Fruit fly (Drosophila melanogaster) whole organism, embryonic: ENCODE measurements around the gene mof.

Experiments
- Ada2b ChIP-seq: fragments of 200-800 bp; sonication (Bioruptor generic); IDR thresholded peaks from 2 replicates; pipeline ENCODE4 v1.3.6; 2022; ENCODE audit warnings: missing biosample characterization, missing genetic modification characterization
- Atf3 ChIP-seq: fragments of 200-800 bp; sonication (Bioruptor generic); optimal IDR thresholded peaks from 3 replicates; lab custom pipeline; 2016; ENCODE audit warnings: missing biosample characterization, missing genetic modification characterization
- Awh ChIP-seq: fragments of 200-800 bp; sonication (Bioruptor generic); IDR thresholded peaks from 2 replicates; pipeline ENCODE4, ENCODE4 v1.3.6; 2022; ENCODE audit warnings: missing biosample characterization, missing genetic modification characterization
- B-H1 ChIP-seq: fragments of 200-800 bp; sonication (Bioruptor generic); IDR thresholded peaks from 3 replicates; pipeline ENCODE4 v1.3.6; 2022; ENCODE audit warnings: missing biosample characterization, missing genetic modification characterization
- CG10654 ChIP-seq: fragments of 200-800 bp; sonication (Bioruptor generic); optimal IDR thresholded peaks from 2 replicates; lab custom pipeline; 2016; ENCODE audit warnings: missing biosample characterization, missing genetic modification characterization
- CG12659 ChIP-seq: fragments of 200-800 bp; sonication (Bioruptor generic); optimal IDR thresholded peaks from 3 replicates; lab custom pipeline; 2017; ENCODE audit warnings: mild to moderate bottlenecking, missing biosample characterization, missing genetic modification reagents, missing genetic modification characterization
- CG15011 ChIP-seq: fragments of 200-800 bp; sonication (Bioruptor generic); optimal IDR thresholded peaks from 3 replicates; lab custom pipeline; 2018; ENCODE audit warnings: missing biosample characterization, mild to moderate bottlenecking, missing genetic modification characterization
- CG15514 ChIP-seq: fragments of 200-800 bp; sonication (Bioruptor generic); optimal IDR thresholded peaks from 3 replicates; lab custom pipeline; 2017; ENCODE audit warnings: missing biosample characterization, missing genetic modification characterization, mild to moderate bottlenecking, moderate library complexity, missing genetic modification reagents
- CG15601 ChIP-seq: fragments of 200-800 bp; sonication (Bioruptor generic); optimal IDR thresholded peaks from 3 replicates; lab custom pipeline; 2019; ENCODE audit warnings: missing biosample characterization, mild to moderate bottlenecking, missing genetic modification characterization, moderate library complexity
- CG1602 ChIP-seq: fragments of 200-800 bp; sonication (Bioruptor generic); optimal IDR thresholded peaks from 3 replicates; lab custom pipeline; 2016; ENCODE audit warnings: missing biosample characterization, missing genetic modification characterization
- CG16815 ChIP-seq: fragments of 200-800 bp; sonication (Bioruptor generic); optimal IDR thresholded peaks from 3 replicates; lab custom pipeline; 2017; ENCODE audit warnings: missing biosample characterization, mild to moderate bottlenecking, missing genetic modification characterization
- CG17328 ChIP-seq: fragments of 200-800 bp; sonication (Bioruptor generic); IDR thresholded peaks from 2 replicates; pipeline ENCODE4 v1.3.6; 2022; ENCODE audit warnings: missing biosample characterization, missing genetic modification characterization
- CG17568 ChIP-seq: fragments of 200-800 bp; sonication (Bioruptor generic); optimal IDR thresholded peaks from 2 replicates; lab custom pipeline; 2018; ENCODE audit warnings: missing biosample characterization, mild to moderate bottlenecking, missing genetic modification characterization, moderate library complexity
- CG17612 ChIP-seq: fragments of 200-800 bp; sonication (Bioruptor generic); IDR thresholded peaks from 2 replicates; pipeline ENCODE4 v1.3.6; 2022; ENCODE audit warnings: missing biosample characterization, missing genetic modification characterization
- CG18764 ChIP-seq: fragments of 200-800 bp; sonication (Bioruptor generic); optimal IDR thresholded peaks from 3 replicates; lab custom pipeline; 2016; ENCODE audit warnings: missing biosample characterization, missing genetic modification characterization
- CG2129 ChIP-seq: fragments of 200-800 bp; sonication (Bioruptor generic); IDR thresholded peaks from 2 replicates; pipeline ENCODE4 v1.3.6; 2022; ENCODE audit warnings: missing biosample characterization, missing genetic modification characterization; ENCODE audit not compliant: partially characterized antibody
- CG42726 ChIP-seq: fragments of 200-800 bp; sonication (Bioruptor generic); IDR thresholded peaks from 2 replicates; pipeline ENCODE4 v1.3.6; 2022; ENCODE audit warnings: missing biosample characterization, missing genetic modification characterization; ENCODE audit not compliant: partially characterized antibody
- CG4820 ChIP-seq: fragments of 200-800 bp; sonication (Bioruptor generic); optimal IDR thresholded peaks from 3 replicates; lab custom pipeline; 2016; ENCODE audit warnings: missing biosample characterization, missing genetic modification characterization
- CG6175 ChIP-seq: fragments of 200-800 bp; sonication (Bioruptor generic); IDR thresholded peaks from 3 replicates; pipeline ENCODE4 v1.3.6; 2022; ENCODE audit warnings: missing biosample characterization, missing genetic modification characterization
- CG6813 ChIP-seq: fragments of 200-800 bp; sonication (Bioruptor generic); optimal IDR thresholded peaks from 2 replicates; lab custom pipeline; 2017; ENCODE audit warnings: missing biosample characterization, missing genetic modification characterization, mild to moderate bottlenecking, moderate library complexity, missing genetic modification reagents
- CG8089 ChIP-seq: fragments of 200-800 bp; sonication (Bioruptor generic); optimal IDR thresholded peaks from 3 replicates; lab custom pipeline; 2016; ENCODE audit warnings: missing biosample characterization, missing genetic modification characterization
- CG8281 ChIP-seq: fragments of 200-800 bp; sonication (Bioruptor generic); optimal IDR thresholded peaks from 2 replicates; lab custom pipeline; 2018; ENCODE audit warnings: missing biosample characterization, mild to moderate bottlenecking, missing genetic modification characterization, moderate library complexity
- CkIIα-i1 ChIP-seq: fragments of 200-800 bp; sonication (Bioruptor generic); IDR thresholded peaks from 2 replicates; pipeline ENCODE4 v1.3.6; 2022; ENCODE audit warnings: missing biosample characterization, missing genetic modification characterization
- Dip2 ChIP-seq: fragments of 200-800 bp; sonication (Bioruptor generic); IDR thresholded peaks from 2 replicates; pipeline ENCODE4 v1.3.6; 2022; ENCODE audit warnings: missing biosample characterization, missing genetic modification characterization
- Dll ChIP-seq: fragments of 200-800 bp; sonication (Bioruptor generic); IDR thresholded peaks from 4 replicates; pipeline ENCODE4 v1.3.6; 2022; ENCODE audit warnings: missing biosample characterization, missing genetic modification characterization; ENCODE audit not compliant: partially characterized antibody
- Doc3 ChIP-seq: fragments of 200-800 bp; sonication (Bioruptor generic); IDR thresholded peaks from 3 replicates; pipeline ENCODE4 v1.3.6; 2022; ENCODE audit warnings: missing biosample characterization, missing genetic modification characterization; ENCODE audit not compliant: partially characterized antibody
- HLH4C ChIP-seq: fragments of 200-800 bp; sonication (Bioruptor generic); IDR thresholded peaks from 3 replicates; pipeline ENCODE4 v1.3.6; 2022; ENCODE audit warnings: missing biosample characterization, missing genetic modification characterization; ENCODE audit not compliant: partially characterized antibody
- Hmx ChIP-seq: fragments of 200-800 bp; sonication (Bioruptor generic); optimal IDR thresholded peaks from 2 replicates; lab custom pipeline; 2016; ENCODE audit warnings: missing biosample characterization, missing genetic modification characterization
- Jarid2 ChIP-seq: fragments of 200-800 bp; sonication (Bioruptor generic); optimal IDR thresholded peaks from 3 replicates; lab custom pipeline; 2017; ENCODE audit warnings: mild to moderate bottlenecking, missing biosample characterization, missing genetic modification reagents, missing genetic modification characterization
- MESR4 ChIP-seq: fragments of 200-800 bp; sonication (Bioruptor generic); optimal IDR thresholded peaks from 2 replicates; lab custom pipeline; 2018; ENCODE audit warnings: missing biosample characterization, mild to moderate bottlenecking, missing genetic modification characterization, moderate library complexity
- Mad ChIP-seq: fragments of 200-800 bp; sonication (Bioruptor generic); optimal IDR thresholded peaks from 2 replicates; lab custom pipeline; 2016; ENCODE audit warnings: missing biosample characterization, missing genetic modification characterization
- Nf-YB ChIP-seq: fragments of 200-800 bp; sonication (Bioruptor generic); optimal IDR thresholded peaks from 3 replicates; lab custom pipeline; 2019; ENCODE audit warnings: missing biosample characterization, mild to moderate bottlenecking, missing genetic modification characterization, moderate library complexity
- Oaz ChIP-seq: fragments of 200-800 bp; sonication (Bioruptor generic); IDR thresholded peaks from 2 replicates; pipeline ENCODE4 v1.3.6; 2022; ENCODE audit warnings: missing biosample characterization, missing genetic modification characterization
- Side ChIP-seq: fragments of 200-800 bp; sonication (Bioruptor generic); optimal IDR thresholded peaks from 2 replicates; lab custom pipeline; 2016; ENCODE audit warnings: missing biosample characterization, missing genetic modification characterization
- Ssrp ChIP-seq: fragments of 200-800 bp; sonication (Bioruptor generic); optimal IDR thresholded peaks from 2 replicates; lab custom pipeline; 2018; ENCODE audit warnings: missing biosample characterization, mild to moderate bottlenecking, missing genetic modification characterization, moderate library complexity
- Vsx1 ChIP-seq: fragments of 200-800 bp; sonication (Bioruptor generic); optimal IDR thresholded peaks from 2 replicates; lab custom pipeline; 2017; ENCODE audit warnings: missing biosample characterization, mild to moderate bottlenecking, missing genetic modification characterization, missing genetic modification reagents
- al ChIP-seq: fragments of 200-800 bp; sonication (Bioruptor generic); IDR thresholded peaks from 2 replicates; pipeline ENCODE4 v1.3.6; 2022; ENCODE audit warnings: missing biosample characterization, missing genetic modification characterization
- da ChIP-seq: fragments of 200-800 bp; sonication (Bioruptor generic); optimal IDR thresholded peaks from 2 replicates; lab custom pipeline; 2016; ENCODE audit warnings: missing biosample characterization, missing genetic modification characterization
- danr ChIP-seq: fragments of 200-800 bp; sonication (Bioruptor generic); IDR thresholded peaks from 2 replicates; pipeline ENCODE4 v1.3.6; 2022; ENCODE audit warnings: missing biosample characterization, missing genetic modification characterization
- dati ChIP-seq: fragments of 200-800 bp; sonication (Bioruptor generic); IDR thresholded peaks from 2 replicates; pipeline ENCODE4 v1.3.6; 2022; ENCODE audit warnings: missing biosample characterization, missing genetic modification characterization
- dm ChIP-seq: fragments of 200-800 bp; sonication (Bioruptor generic); optimal IDR thresholded peaks from 3 replicates; lab custom pipeline; 2016; ENCODE audit warnings: missing biosample characterization, missing genetic modification characterization
- ems ChIP-seq: fragments of 200-800 bp; sonication (Bioruptor generic); optimal IDR thresholded peaks from 3 replicates; lab custom pipeline; 2016; ENCODE audit warnings: missing biosample characterization, missing genetic modification characterization
- fd96Cb ChIP-seq: fragments of 200-800 bp; sonication (Bioruptor generic); optimal IDR thresholded peaks from 2 replicates; lab custom pipeline; 2018; ENCODE audit warnings: missing biosample characterization, mild to moderate bottlenecking, missing genetic modification characterization, moderate library complexity
- kah ChIP-seq: fragments of 200-800 bp; sonication (Bioruptor generic); optimal IDR thresholded peaks from 2 replicates; lab custom pipeline; 2018; ENCODE audit warnings: missing biosample characterization, mild to moderate bottlenecking, missing genetic modification characterization
- ken ChIP-seq: fragments of 200-800 bp; sonication (Bioruptor generic); IDR thresholded peaks from 3 replicates; pipeline ENCODE4 v1.3.6; 2022; ENCODE audit warnings: missing biosample characterization, missing genetic modification characterization
- otp ChIP-seq: fragments of 200-800 bp; sonication (Bioruptor generic); IDR thresholded peaks from 3 replicates; pipeline ENCODE4, ENCODE4 v1.3.6; 2022; ENCODE audit warnings: missing biosample characterization, missing genetic modification characterization
- pho ChIP-seq: fragments of 200-800 bp; sonication (Bioruptor generic); optimal IDR thresholded peaks from 2 replicates; lab custom pipeline; 2016; ENCODE audit warnings: missing biosample characterization, missing genetic modification characterization
- ranshi ChIP-seq: fragments of 200-800 bp; sonication (Bioruptor generic); IDR thresholded peaks from 2 replicates; pipeline ENCODE4 v1.3.6; 2022; ENCODE audit warnings: missing biosample characterization, missing genetic modification characterization
- sens ChIP-seq: fragments of 200-800 bp; sonication (Bioruptor generic); peaks from one replicate; lab custom pipeline; 2016; ENCODE audit warnings: missing biosample characterization, missing genetic modification characterization
- sens-2 ChIP-seq: fragments of 200-800 bp; sonication (Bioruptor generic); IDR thresholded peaks from 2 replicates; pipeline ENCODE4 v1.3.6; 2022; ENCODE audit warnings: missing biosample characterization, missing genetic modification characterization
- zen ChIP-seq: fragments of 200-800 bp; sonication (Bioruptor generic); optimal IDR thresholded peaks from 3 replicates; lab custom pipeline; 2018; ENCODE audit warnings: missing biosample characterization, mild to moderate bottlenecking, missing genetic modification characterization, moderate library complexity

mof gene

dm6 chrX:5883394-5883793 lies 6.7 kb upstream of the mof start (continued):
- TF ChIP-seq Dip2 (GFP tag; lab: Robert Waterston, UW) (no peak), ranshi (GFP tag; lab: Robert Waterston, UW) (peak; percentile 13; the same call in 1 of the 2 replicates), CG12659 (GFP tag; lab: Kevin White, UChicago) (peak; percentile 45), CG42726 (GFP tag; lab: Robert Waterston, UW) (peak; percentile 79; the same call in 1 of the 2 replicates), Jarid2 (GFP tag; lab: Kevin White, UChicago) (no peak), Vsx1 (GFP tag; lab: Kevin White, UChicago) (no peak), sens-2 (GFP tag; lab: Robert Waterston, UW) (no peak), CG18764 (GFP tag; lab: Kevin White, UChicago) (no peak), Doc3 (GFP tag; lab: Robert Waterston, UW) (no peak), fd96Cb (no peak), Ada2b (GFP tag; lab: Robert Waterston, UW) (peak; percentile 37; the same call in 1 of the 2 replicates), Ssrp (tag; lab: Kevin White, UChicago) (no peak), HLH4C (GFP tag; lab: Robert Waterston, UW) (no peak), Dll (no peak), CG2129 (GFP tag; lab: Robert Waterston, UW) (no peak), Side (GFP tag; lab: Kevin White, UChicago) (peak; percentile 12), CG17612 (GFP tag; lab: Robert Waterston, UW) (no peak), MESR4 (GFP tag; lab: Kevin White, UChicago) (no peak), sens (GFP tag; lab: Kevin White, UChicago) (peak; percentile 84), CG6813 (GFP tag; lab: Kevin White, UChicago) (no peak), CG4820 (GFP tag; lab: Kevin White, UChicago) (peak; percentile 19), Mad (GFP tag; lab: Kevin White, UChicago) (peak; percentile 21), ken (GFP tag; lab: Robert Waterston, UW) (peak; percentile 57; the same call in 2 of the 3 replicates), CG16815 (GFP tag; lab: Kevin White, UChicago) (no peak), pho (GFP tag; lab: Kevin White, UChicago) (no peak), dati (GFP tag; lab: Robert Waterston, UW) (no peak), al (GFP tag; lab: Robert Waterston, UW) (no peak), CG15514 (GFP tag; lab: Kevin White, UChicago) (peak; percentile 64), CkIIα-i1 (GFP tag; lab: Robert Waterston, UW) (no peak), dm (GFP tag; lab: Kevin White, UChicago) (no peak), CG8281 (tag; lab: Kevin White, UChicago) (no peak), danr (no peak), CG17568 (GFP tag; lab: Kevin White, UChicago) (peak; percentile 8), Atf3 (GFP tag; lab: Kevin White, UChicago) (no peak), CG17328 (peak; percentile 26; the same call in 1 of the 2 replicates), CG6175 (GFP tag; lab: Robert Waterston, UW) (no peak), CG8089 (GFP tag; lab: Kevin White, UChicago) (peak; percentile 11), B-H1 (no peak), da (GFP tag; lab: Kevin White, UChicago) (peak; percentile 17), zen (tag; lab: Kevin White, UChicago) (peak; percentile 65), kah (GFP tag; lab: Kevin White, UChicago) (no peak), Hmx (no peak), CG1602 (GFP tag; lab: Kevin White, UChicago) (no peak), Awh (GFP tag; lab: Robert Waterston, UW) (no peak), CG15011 (GFP tag; lab: Kevin White, UChicago) (no peak), Nf-YB (GFP tag; lab: Kevin White, UChicago) (no peak), CG10654 (GFP tag; lab: Kevin White, UChicago) (peak; percentile 14), Oaz (GFP tag; lab: Robert Waterston, UW) (no peak), CG15601 (tag; lab: Kevin White, UChicago) (no peak), otp (0 out of 3 replicates have a peak, but pooled peaks have one; percentile 32), ems (GFP tag; lab: Kevin White, UChicago) (peak; percentile 13)
